Fruit fly (Drosophila melanogaster) whole organism, wandering third instar larva: ENCODE measurements around the gene CG34300.

Experiments
- Abd-B ChIP-seq: fragments of >200 bp; optimal IDR thresholded peaks from 2 replicates; lab custom pipeline; 2017; ENCODE audit warnings: missing biosample characterization, missing genetic modification characterization
- CG32264 ChIP-seq: fragments of 200-800 bp; sonication (Bioruptor generic); optimal IDR thresholded peaks from 2 replicates; lab custom pipeline; 2016; ENCODE audit warnings: missing biosample characterization, missing genetic modification characterization
- CG9705 ChIP-seq: fragments of 200-800 bp; sonication (Bioruptor generic); optimal IDR thresholded peaks from 2 replicates; lab custom pipeline; 2018; ENCODE audit warnings: missing biosample characterization, mild to moderate bottlenecking, missing genetic modification characterization
- CrebA ChIP-seq: fragments of 200-800 bp; sonication (Bioruptor generic); optimal IDR thresholded peaks from 2 replicates; lab custom pipeline; 2016; ENCODE audit warnings: missing biosample characterization, mild to moderate bottlenecking, missing genetic modification characterization, borderline replicate concordance
- Dfd ChIP-seq: fragments of >200 bp; optimal IDR thresholded peaks from 2 replicates; lab custom pipeline; 2017; ENCODE audit warnings: missing biosample characterization, missing genetic modification characterization
- Dif ChIP-seq: fragments of 200-275, 200-300 bp; sonication (Bioruptor generic); optimal IDR thresholded peaks from 2 replicates; lab custom pipeline; 2018; ENCODE audit warnings: missing biosample characterization, missing genetic modification characterization; ENCODE audit not compliant: partially characterized antibody
- GATAd ChIP-seq: sonication (Bioruptor generic); optimal IDR thresholded peaks from 2 replicates; lab custom pipeline; 2016; ENCODE audit warnings: missing biosample characterization, missing genetic modification characterization
- HLH106 ChIP-seq: fragments of 200-800 bp; optimal IDR thresholded peaks from 3 replicates; lab custom pipeline; 2019; ENCODE audit warnings: missing biosample characterization, mild to moderate bottlenecking, missing genetic modification characterization, moderate library complexity
- Hnf4 ChIP-seq: fragments of 200-800 bp; sonication (Bioruptor generic); optimal IDR thresholded peaks from 2 replicates; lab custom pipeline; 2016; ENCODE audit warnings: missing biosample characterization, mild to moderate bottlenecking, missing genetic modification characterization
- Hr78 ChIP-seq: fragments of >200 bp; optimal IDR thresholded peaks from 2 replicates; lab custom pipeline; 2017; ENCODE audit warnings: missing biosample characterization, missing genetic modification characterization
- Hr83 ChIP-seq: fragments of 200-300 bp; sonication (Bioruptor generic); optimal IDR thresholded peaks from 2 replicates; lab custom pipeline; 2016; ENCODE audit warnings: missing biosample characterization, mild to moderate bottlenecking, missing genetic modification characterization, moderate library complexity; ENCODE audit not compliant: poor library complexity, severe bottlenecking
- Jra ChIP-seq: sonication (Bioruptor generic); optimal IDR thresholded peaks from 2 replicates; lab custom pipeline; 2016; ENCODE audit warnings: missing biosample characterization, missing genetic modification characterization
- Mio ChIP-seq: sonication (Bioruptor generic); optimal IDR thresholded peaks from 2 replicates; lab custom pipeline; 2016; ENCODE audit warnings: missing biosample characterization, missing genetic modification characterization
- Myc ChIP-seq: fragments of >200 bp; optimal IDR thresholded peaks from 2 replicates; lab custom pipeline; 2017
- N ChIP-seq: fragments of >200 bp; optimal IDR thresholded peaks from 2 replicates; lab custom pipeline; 2018; ENCODE audit warnings: missing biosample characterization, missing external identifiers, missing genetic modification characterization
- OdsH ChIP-seq: fragments of 200-800 bp; sonication (Bioruptor generic); optimal IDR thresholded peaks from 2 replicates; lab custom pipeline; 2016; ENCODE audit warnings: missing biosample characterization, mild to moderate bottlenecking, missing genetic modification characterization
- Rel ChIP-seq, 2 experiments: fragments of 200-800 bp; sonication (Bioruptor generic) in 1 of 2; optimal IDR thresholded peaks; 2 replicates in 1 of 2; 3 replicates in 1 of 2; lab custom pipeline; 2016 to 2019; ENCODE audit warnings: mild to moderate bottlenecking in 2 of 2, missing biosample characterization in 2 of 2, missing genetic modification characterization in 2 of 2, moderate library complexity in 1 of 2
- Sp1 ChIP-seq: fragments of 200-800 bp; sonication (Bioruptor generic); optimal IDR thresholded peaks from 3 replicates; lab custom pipeline; 2019; ENCODE audit warnings: missing biosample characterization, mild to moderate bottlenecking, missing genetic modification characterization, moderate library complexity
- Vsx2 ChIP-seq: fragments of 200-300, 225-300 bp; sonication (Bioruptor generic); optimal IDR thresholded peaks from 2 replicates; lab custom pipeline; 2018; ENCODE audit warnings: missing biosample characterization, missing genetic modification characterization; ENCODE audit not compliant: partially characterized antibody
- br ChIP-seq: fragments of 200-800 bp; sonication (Bioruptor generic); optimal IDR thresholded peaks from 2 replicates; lab custom pipeline; 2016; ENCODE audit warnings: missing biosample characterization, missing genetic modification characterization
- brk ChIP-seq: fragments of 200-800 bp; sonication (Bioruptor generic); optimal IDR thresholded peaks from 2 replicates; lab custom pipeline; 2016; ENCODE audit warnings: missing biosample characterization, mild to moderate bottlenecking, missing genetic modification characterization
- dl ChIP-seq, 2 experiments: fragments of 175-275, 200-275 bp in 1 of 2; fragments of 200-275 bp in 1 of 2; sonication (Bioruptor generic); optimal IDR thresholded peaks; lab custom pipeline; 2018; ENCODE audit warnings: mild to moderate bottlenecking in 2 of 2, missing biosample characterization in 2 of 2, missing genetic modification characterization in 2 of 2, moderate library complexity in 2 of 2; ENCODE audit not compliant: partially characterized antibody in 2 of 2, insufficient read depth in 1 of 2
- dmrt93B ChIP-seq: fragments of 200-800 bp; sonication (Bioruptor generic); optimal IDR thresholded peaks from 2 replicates; lab custom pipeline; 2018; ENCODE audit warnings: missing biosample characterization, mild to moderate bottlenecking, missing genetic modification characterization
- dsf ChIP-seq: sonication (Bioruptor generic); optimal IDR thresholded peaks from 2 replicates; lab custom pipeline; 2016; ENCODE audit warnings: missing biosample characterization, missing genetic modification characterization, borderline replicate concordance
- ey ChIP-seq: fragments of 200-800 bp; sonication (Bioruptor generic); optimal IDR thresholded peaks from 2 replicates; lab custom pipeline; 2016; ENCODE audit warnings: missing biosample characterization, missing genetic modification characterization
- foxo ChIP-seq, 2 experiments: fragments of 200-800 bp; sonication (Bioruptor generic); optimal IDR thresholded peaks; 2 replicates in 1 of 2; 3 replicates in 1 of 2; lab custom pipeline; 2016 to 2017; ENCODE audit warnings: missing biosample characterization in 2 of 2, missing genetic modification characterization in 2 of 2
- fru ChIP-seq: fragments of 200-800 bp; sonication (Bioruptor generic); optimal IDR thresholded peaks from 3 replicates; lab custom pipeline; 2016; ENCODE audit warnings: missing biosample characterization, mild to moderate bottlenecking, missing genetic modification characterization
- h ChIP-seq: fragments of 200-800 bp; sonication (Bioruptor generic); optimal IDR thresholded peaks from 3 replicates; lab custom pipeline; 2016; ENCODE audit warnings: missing biosample characterization, mild to moderate bottlenecking, missing genetic modification characterization
- jim ChIP-seq: fragments of 175-275, 200-325 bp; sonication (Bioruptor generic); optimal IDR thresholded peaks from 2 replicates; lab custom pipeline; 2016; ENCODE audit warnings: missing biosample characterization, mild to moderate bottlenecking, missing genetic modification characterization
- lola ChIP-seq: fragments of >200 bp; optimal IDR thresholded peaks from 2 replicates; lab custom pipeline; 2017; ENCODE audit warnings: missing biosample characterization, missing genetic modification characterization
- pan ChIP-seq: fragments of >200 bp; optimal IDR thresholded peaks from 2 replicates; lab custom pipeline; 2017
- psq ChIP-seq: fragments of 200-800 bp; sonication (Bioruptor generic); optimal IDR thresholded peaks from 3 replicates; lab custom pipeline; 2017; ENCODE audit warnings: missing biosample characterization, mild to moderate bottlenecking, missing genetic modification characterization, moderate library complexity
- rgr ChIP-seq: fragments of 200-800 bp; sonication (Bioruptor generic); optimal IDR thresholded peaks from 3 replicates; lab custom pipeline; 2016; ENCODE audit warnings: missing biosample characterization, mild to moderate bottlenecking, missing genetic modification characterization
- sage ChIP-seq: fragments of 200-800 bp; sonication (Bioruptor generic); optimal IDR thresholded peaks from 2 replicates; lab custom pipeline; 2016; ENCODE audit warnings: missing biosample characterization, mild to moderate bottlenecking, missing genetic modification characterization
- sv ChIP-seq: fragments of 200-800 bp; sonication (Bioruptor generic); optimal IDR thresholded peaks from 3 replicates; lab custom pipeline; 2016; ENCODE audit warnings: missing biosample characterization, missing genetic modification characterization
- tai ChIP-seq: sonication (Bioruptor generic); optimal IDR thresholded peaks from 2 replicates; lab custom pipeline; 2016; ENCODE audit warnings: missing biosample characterization, missing genetic modification characterization
- usp ChIP-seq: fragments of >200 bp; optimal IDR thresholded peaks from 2 replicates; lab custom pipeline; 2017; ENCODE audit warnings: missing biosample characterization, missing genetic modification characterization
- woc ChIP-seq: sonication (Bioruptor generic); optimal IDR thresholded peaks from 2 replicates; lab custom pipeline; 2016; ENCODE audit warnings: missing biosample characterization, mild to moderate bottlenecking, missing genetic modification characterization

CG34300 gene

DNA sequence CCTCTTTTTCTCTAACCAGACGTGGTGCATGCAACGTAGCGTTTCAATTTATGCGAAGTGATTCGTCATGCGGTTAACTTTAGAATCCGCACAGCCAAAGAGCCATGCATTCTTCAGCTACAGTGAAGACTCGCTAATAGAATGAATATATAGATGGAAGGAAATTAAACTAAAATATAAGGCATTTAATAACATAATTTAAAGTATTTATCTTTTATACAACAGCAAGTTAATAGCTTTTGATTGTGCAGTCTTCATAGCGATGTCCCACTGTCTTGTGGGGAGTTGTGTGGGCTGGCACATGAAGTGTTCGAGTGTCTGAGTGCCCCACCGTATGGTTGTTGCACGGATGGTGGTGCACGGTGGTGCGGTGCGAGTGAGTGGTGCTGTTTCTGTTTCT lies 41.0 kb downstream of the CG34300 start (continued):
- TF ChIP-seq Mio (GFP tag; lab: Kevin White, UChicago) (peak; percentile 16), woc (GFP tag; lab: Kevin White, UChicago) (peak; percentile 80), foxo (GFP tag; optimal IDR thresholded peaks at IDR 0.05; lab: Kevin White, UChicago) (peak; percentile 45 to 91), rgr (GFP tag; lab: Kevin White, UChicago) (peak; percentile 92), Hr83 (GFP tag; lab: Kevin White, UChicago) (no peak)

DNA sequence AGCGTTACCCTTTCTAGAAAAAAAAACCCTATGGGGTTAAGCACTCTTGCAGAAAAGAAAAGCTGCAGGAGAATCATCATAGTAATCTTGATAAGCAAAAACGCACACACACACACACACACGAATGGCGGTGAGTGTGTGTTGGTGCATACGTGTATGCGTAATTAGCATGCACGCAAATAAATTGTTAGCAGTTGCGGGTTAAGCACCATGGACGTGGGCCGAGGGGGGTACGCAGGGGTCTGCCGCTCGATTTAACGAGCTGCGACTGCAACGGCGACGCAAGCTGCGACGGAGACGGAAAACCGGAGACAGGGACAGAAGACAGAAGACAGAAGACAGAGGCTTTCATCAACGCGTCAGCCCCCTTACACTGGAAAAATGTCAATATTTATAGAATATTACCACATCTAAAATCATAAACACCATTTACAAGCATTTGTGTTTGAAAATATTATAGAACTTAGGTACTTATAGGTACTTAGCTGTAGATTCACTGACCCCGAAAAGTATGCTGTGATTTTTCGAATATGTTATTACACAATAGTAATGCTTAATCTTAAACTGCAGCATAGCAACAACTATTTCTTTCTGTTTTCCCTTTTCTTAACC lies 41.7 kb downstream of the CG34300 start:
- TF ChIP-seq CG9705: no peak
- TF ChIP-seq Hnf4 (GFP tag; lab: Kevin White, UChicago): no peak
- no peak for TF ChIP-seq ey
- no peak for TF ChIP-seq brk (GFP tag; lab: Kevin White, UChicago)
- no peak for TF ChIP-seq sv
- no peak for TF ChIP-seq Myc
- TF ChIP-seq pan: no peak
- TF ChIP-seq br: no peak
- peak; percentile 66 for TF ChIP-seq Vsx2 (GFP tag; lab: Kevin White, UChicago)

DNA sequence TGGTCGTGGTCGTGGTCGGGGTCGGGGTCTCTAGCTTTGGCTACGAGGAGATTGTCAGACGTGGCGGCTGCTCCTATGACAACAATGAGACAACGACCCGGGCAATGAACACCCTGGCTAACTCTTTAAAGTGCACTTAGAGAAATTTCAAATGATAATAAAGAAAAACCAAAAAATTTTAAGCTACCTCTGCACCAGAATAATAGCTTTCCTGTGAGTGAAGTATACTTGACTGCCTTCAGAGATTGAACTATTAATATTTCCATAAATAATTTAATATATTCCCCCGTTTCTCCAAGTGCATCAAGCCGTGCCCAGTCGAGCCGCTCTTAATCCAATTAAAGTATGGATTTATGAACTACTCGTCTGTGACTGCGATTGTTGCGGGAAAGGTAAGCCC lies 42.7 kb downstream of the CG34300 start:
- TF ChIP-seq sage (GFP tag; lab: Kevin White, UChicago) (no peak), brk (GFP tag; lab: Kevin White, UChicago) (no peak), br (peak; percentile 0), HLH106 (peak; percentile 52), h (GFP tag; lab: Kevin White, UChicago) (peak; percentile 71), OdsH (GFP tag; lab: Kevin White, UChicago) (peak; percentile 24), foxo (GFP tag; optimal IDR thresholded peaks at IDR 0.05; lab: Kevin White, UChicago) (peak in 1 of 2 experiments; percentile 55), fru (GFP tag; lab: Kevin White, UChicago) (peak; percentile 40), Sp1 (GFP tag; lab: Kevin White, UChicago) (peak; percentile 52), rgr (GFP tag; lab: Kevin White, UChicago) (peak; percentile 23), Jra (no peak), Hnf4 (GFP tag; lab: Kevin White, UChicago) (peak; percentile 24)
- TF ChIP-seq, all 38 proteins: peak for 9

DNA sequence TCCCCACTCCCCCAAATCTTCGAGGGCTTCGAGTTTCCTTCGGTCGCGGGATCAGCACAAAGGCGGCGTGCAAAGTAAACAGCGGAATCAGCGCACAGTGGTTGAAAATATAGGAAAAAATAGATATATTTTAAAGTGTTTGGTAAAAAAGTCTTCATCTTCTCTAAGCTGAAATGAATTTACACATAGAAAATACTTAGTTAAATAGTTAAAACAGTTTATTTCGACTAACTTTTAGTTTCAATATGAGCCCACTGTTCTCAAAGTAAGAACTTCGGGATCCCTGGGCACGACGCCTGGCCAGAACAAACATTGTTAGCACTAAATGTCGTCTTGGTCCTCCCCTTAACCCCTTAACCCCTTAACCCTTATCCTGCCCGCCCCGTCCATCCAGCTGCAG lies 44.6 kb downstream of the CG34300 start:
- TF ChIP-seq br (peak; percentile 93), GATAd (peak; percentile 37), Vsx2 (GFP tag; lab: Kevin White, UChicago) (no peak), N (GFP tag; lab: Kevin White, UChicago) (no peak), CrebA (GFP tag; lab: Kevin White, UChicago) (peak; percentile 74), Dfd (no peak), usp (GFP tag; lab: Kevin White, UChicago) (no peak), CG32264 (peak; percentile 68), sage (GFP tag; lab: Kevin White, UChicago) (peak; percentile 91), OdsH (GFP tag; lab: Kevin White, UChicago) (peak; percentile 93), tai (peak; percentile 86), rgr (GFP tag; lab: Kevin White, UChicago) (peak; percentile 95), Dif (no peak), jim (GFP tag; lab: Kevin White, UChicago) (no peak), HLH106 (peak; percentile 94), psq (GFP tag; lab: Kevin White, UChicago) (peak; percentile 92), fru (GFP tag; lab: Kevin White, UChicago) (peak; percentile 99), dl (GFP tag; optimal IDR thresholded peaks at IDR 0.05; lab: Kevin White, UChicago; ENCODE audit: insufficient read depth in 1 of 2, partially characterized antibody in 2 of 2) (no peak), Myc (no peak), Abd-B (GFP tag; lab: Kevin White, UChicago) (no peak), h (GFP tag; lab: Kevin White, UChicago) (peak; percentile 96), foxo (GFP tag; optimal IDR thresholded peaks at IDR 0.05; lab: Kevin White, UChicago) (peak; percentile 14 to 93), Jra (peak; percentile 75), CG9705 (peak; percentile 82), Hr78 (GFP tag; lab: Kevin White, UChicago) (no peak), ey (peak; percentile 92), Hnf4 (GFP tag; lab: Kevin White, UChicago) (peak; percentile 91), woc (GFP tag; lab: Kevin White, UChicago) (peak; percentile 85), Sp1 (GFP tag; lab: Kevin White, UChicago) (peak; percentile 95), lola (GFP tag; lab: Kevin White, UChicago) (no peak), Mio (GFP tag; lab: Kevin White, UChicago) (peak; percentile 11), dsf (peak; percentile 51), brk (GFP tag; lab: Kevin White, UChicago) (peak; percentile 88), dmrt93B (GFP tag; lab: Kevin White, UChicago) (peak; percentile 79), Rel (GFP tag; optimal IDR thresholded peaks at IDR 0.05; lab: Kevin White, UChicago) (peak; percentile 62), Rel (tag; optimal IDR thresholded peaks at IDR 0.05; lab: Kevin White, UChicago) (peak; percentile 74), pan (no peak), Hr83 (GFP tag; lab: Kevin White, UChicago) (no peak), sv (no peak)
